Worm (Caenorhabditis elegans) whole organism, mixed stage, embryonic: ENCODE data around the gene nhr-185.
A peak's percentile ranks its signal among the peaks of the same experiment; 100 is the strongest.

Experiments
- M03D4.4 ChIP-seq: sonication (generic microtip); optimal IDR thresholded peaks from 2 replicates; lab custom pipeline; 2017; ENCODE audit warnings: mild to moderate bottlenecking, missing genetic modification characterization, missing compliant biosample characterization
- bed-3 ChIP-seq: fragments of 200-800 bp; sonication (Bioruptor generic); optimal IDR thresholded peaks from 3 replicates; lab custom pipeline; 2018; ENCODE audit warnings: mild to moderate bottlenecking, missing genetic modification characterization, moderate library complexity, missing compliant biosample characterization
- blmp-1 ChIP-seq: fragments of 150-350 bp; optimal IDR thresholded peaks from 2 replicates; lab custom pipeline; 2014; ENCODE audit warnings: missing biosample characterization, missing genetic modification characterization
- ceh-39 ChIP-seq: fragments of 150-350 bp; optimal IDR thresholded peaks from 2 replicates; lab custom pipeline; 2014; ENCODE audit warnings: missing biosample characterization, missing genetic modification characterization
- ceh-43 ChIP-seq: fragments of 200-800 bp; sonication (Bioruptor generic); optimal IDR thresholded peaks from 2 replicates; lab custom pipeline; 2018; ENCODE audit warnings: mild to moderate bottlenecking, missing genetic modification characterization, moderate library complexity, missing compliant biosample characterization
- ces-1 ChIP-seq: fragments of 150-350 bp; optimal IDR thresholded peaks from 2 replicates; lab custom pipeline; 2014; ENCODE audit warnings: missing biosample characterization, missing genetic modification reagents, missing genetic modification characterization
- cnd-1 ChIP-seq: fragments of 200-800 bp; sonication (Bioruptor generic); optimal IDR thresholded peaks from 2 replicates; lab custom pipeline; 2018; ENCODE audit warnings: mild to moderate bottlenecking, missing genetic modification characterization, missing compliant biosample characterization
- drap-1 ChIP-seq: fragments of 200-800 bp; sonication (Bioruptor generic); optimal IDR thresholded peaks from 3 replicates; lab custom pipeline; 2018; ENCODE audit warnings: mild to moderate bottlenecking, missing genetic modification characterization, missing compliant biosample characterization
- elt-1 ChIP-seq: sonication (generic microtip); optimal IDR thresholded peaks from 2 replicates; lab custom pipeline; 2017; ENCODE audit warnings: missing genetic modification characterization, mild to moderate bottlenecking, missing compliant biosample characterization, antibody characterized with exemption, moderate library complexity, borderline replicate concordance; ENCODE audit not compliant: insufficient read depth
- elt-3 ChIP-seq: fragments of 150-350 bp; optimal IDR thresholded peaks from 2 replicates; lab custom pipeline; 2014; ENCODE audit warnings: missing biosample characterization, missing genetic modification characterization
- flh-1 ChIP-seq: fragments of 200-800 bp; sonication (Bioruptor generic); optimal IDR thresholded peaks from 2 replicates; lab custom pipeline; 2018; ENCODE audit warnings: mild to moderate bottlenecking, missing genetic modification characterization, moderate library complexity, missing compliant biosample characterization
- ham-2 ChIP-seq: fragments of 200-800 bp; sonication (Bioruptor generic); optimal IDR thresholded peaks from 2 replicates; lab custom pipeline; 2018; ENCODE audit warnings: mild to moderate bottlenecking, missing genetic modification characterization, missing compliant biosample characterization
- lin-13 ChIP-seq: fragments of 150-350 bp; optimal IDR thresholded peaks from 2 replicates; lab custom pipeline; 2014; ENCODE audit warnings: missing biosample characterization, missing genetic modification characterization
- lin-32 ChIP-seq: fragments of 200-800 bp; sonication (Bioruptor generic); optimal IDR thresholded peaks from 2 replicates; lab custom pipeline; 2018; ENCODE audit warnings: mild to moderate bottlenecking, missing genetic modification characterization, missing compliant biosample characterization
- lsy-2 ChIP-seq: fragments of 150-350 bp; optimal IDR thresholded peaks from 2 replicates; lab custom pipeline; 2014; ENCODE audit warnings: missing biosample characterization, missing genetic modification characterization
- mab-5 ChIP-seq: fragments of 150-350 bp; optimal IDR thresholded peaks from 2 replicates; lab custom pipeline; 2014; ENCODE audit warnings: missing biosample characterization, missing genetic modification characterization
- mep-1 ChIP-seq: fragments of 150-350 bp; optimal IDR thresholded peaks from 2 replicates; lab custom pipeline; 2017; ENCODE audit warnings: missing biosample characterization, missing genetic modification reagents, missing genetic modification characterization, inconsistent platforms
- mls-2 ChIP-seq: sonication (generic microtip); optimal IDR thresholded peaks from 2 replicates; lab custom pipeline; 2016; ENCODE audit warnings: mild to moderate bottlenecking, missing genetic modification characterization, moderate library complexity, missing compliant biosample characterization
- nhr-12 ChIP-seq: fragments of 150-350 bp; optimal IDR thresholded peaks from 2 replicates; lab custom pipeline; 2014; ENCODE audit warnings: missing biosample characterization, missing genetic modification characterization
- nhr-2 ChIP-seq: fragments of 150-350 bp; optimal IDR thresholded peaks from 2 replicates; lab custom pipeline; 2014; ENCODE audit warnings: missing biosample characterization, missing genetic modification characterization
- nhr-237 ChIP-seq: fragments of 150-350 bp; optimal IDR thresholded peaks from 2 replicates; lab custom pipeline; 2014; ENCODE audit warnings: missing biosample characterization, missing genetic modification characterization
- nhr-28 ChIP-seq: fragments of 150-350 bp; optimal IDR thresholded peaks from 2 replicates; lab custom pipeline; 2014; ENCODE audit warnings: missing biosample characterization, missing genetic modification characterization
- nhr-76 ChIP-seq: sonication (generic microtip); optimal IDR thresholded peaks from 2 replicates; lab custom pipeline; 2017; ENCODE audit warnings: missing biosample characterization, missing genetic modification characterization
- pha-4 ChIP-seq: fragments of 150-350 bp; optimal IDR thresholded peaks from 2 replicates; lab custom pipeline; 2018; ENCODE audit warnings: missing biosample characterization, missing genetic modification reagents, missing genetic modification characterization
- sem-2 ChIP-seq: fragments of 200-800 bp; sonication (Bioruptor generic); optimal IDR thresholded peaks from 2 replicates; lab custom pipeline; 2018; ENCODE audit warnings: mild to moderate bottlenecking, missing genetic modification characterization, missing compliant biosample characterization
- snpc-4 ChIP-seq: fragments of 150-350 bp; optimal IDR thresholded peaks from 2 replicates; lab custom pipeline; 2014; ENCODE audit warnings: missing biosample characterization, missing genetic modification characterization
- sptf-1 ChIP-seq: sonication (generic microtip); optimal IDR thresholded peaks from 2 replicates; lab custom pipeline; 2017; ENCODE audit warnings: mild to moderate bottlenecking, missing genetic modification characterization, moderate library complexity, missing compliant biosample characterization
- tbx-8 ChIP-seq: fragments of 200-800 bp; sonication (Bioruptor generic); optimal IDR thresholded peaks from 2 replicates; lab custom pipeline; 2018; ENCODE audit warnings: mild to moderate bottlenecking, missing genetic modification characterization, moderate library complexity, missing compliant biosample characterization
- unc-120 ChIP-seq: sonication (generic microtip); optimal IDR thresholded peaks from 2 replicates; lab custom pipeline; 2017; ENCODE audit warnings: missing genetic modification characterization, missing compliant biosample characterization; ENCODE audit not compliant: poor library complexity, severe bottlenecking
- unc-62 ChIP-seq: fragments of 150-350 bp; optimal IDR thresholded peaks from 2 replicates; lab custom pipeline; 2014; ENCODE audit warnings: missing biosample characterization, missing genetic modification reagents, missing genetic modification characterization
- zip-8 ChIP-seq: fragments of 150-350 bp; optimal IDR thresholded peaks from 2 replicates; lab custom pipeline; 2014; ENCODE audit warnings: missing biosample characterization, missing genetic modification characterization
- ztf-11 ChIP-seq: fragments of 150-350 bp; optimal IDR thresholded peaks from 2 replicates; lab custom pipeline; 2014; ENCODE audit warnings: missing biosample characterization, missing genetic modification characterization

Gene nhr-185

DNA sequence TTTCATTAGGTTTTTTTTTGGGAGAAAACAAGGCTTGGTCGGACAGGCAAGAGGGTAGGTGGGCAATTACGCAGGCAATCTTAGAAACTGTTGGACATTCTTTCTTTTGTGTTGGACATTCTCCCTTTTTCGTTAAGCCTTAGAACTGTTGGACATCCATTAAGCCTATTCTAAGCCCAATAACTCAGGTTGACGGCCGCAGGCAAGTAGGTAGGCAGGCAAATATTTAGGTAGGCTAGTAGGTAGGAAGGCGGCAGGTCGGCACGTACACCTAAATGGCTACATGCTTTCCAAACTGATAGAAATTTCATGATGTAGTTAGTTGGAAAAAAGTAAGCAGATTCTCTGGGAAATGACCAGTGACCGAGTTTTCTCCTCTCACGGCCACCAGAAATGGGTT, 15.1 kb downstream of the nhr-185 start:
- TF ChIP-seq M03D4.4 (tag; lab: Kevin White, UChicago), result no peak
- TF ChIP-seq nhr-237 (tag; lab: Kevin White, UChicago), result no peak
- TF ChIP-seq sem-2, result no peak
- no peak for TF ChIP-seq nhr-76
- TF ChIP-seq lin-13 (tag; lab: Kevin White, UChicago), result no peak
- TF ChIP-seq ztf-11 (tag; lab: Kevin White, UChicago), result no peak
- no peak for TF ChIP-seq ham-2
- TF ChIP-seq bed-3 (GFP tag; lab: Kevin White, UChicago), result no peak
- no peak for TF ChIP-seq nhr-12 (tag; lab: Kevin White, UChicago)
- no peak for TF ChIP-seq lin-32
- no peak for TF ChIP-seq cnd-1 (tag; lab: Kevin White, UChicago)
- TF ChIP-seq pha-4 (tag; lab: Kevin White, UChicago), result no peak
- no peak for TF ChIP-seq drap-1
- no peak for TF ChIP-seq mep-1 (tag; lab: Kevin White, UChicago)
- TF ChIP-seq elt-1 (tag; lab: Kevin White, UChicago), result no peak
- no peak for TF ChIP-seq sptf-1 (tag; lab: Kevin White, UChicago)
- TF ChIP-seq nhr-28 (tag; lab: Kevin White, UChicago), result no peak
- no peak for TF ChIP-seq elt-3

ce11 chrV:3831616-3832015, 15.6 kb downstream of the nhr-185 start, which contains the start of gene H10D18.5:
Gene H10D18.5 (minus strand): TSS chrV:3831716.
- TF ChIP-seq M03D4.4 (tag; lab: Kevin White, UChicago), result no peak
- TF ChIP-seq nhr-76, result no peak
- TF ChIP-seq ceh-43 (GFP tag; lab: Kevin White, UChicago), result no peak
- no peak for TF ChIP-seq mab-5

- TF ChIP-seq mep-1 (tag; lab: Kevin White, UChicago) (no peak), unc-120 (no peak), flh-1 (GFP tag; lab: Kevin White, UChicago) (no peak), pha-4 (tag; lab: Kevin White, UChicago) (no peak), lin-32 (no peak), zip-8 (tag; lab: Kevin White, UChicago) (no peak), ceh-39 (tag; lab: Kevin White, UChicago) (no peak), ceh-43 (GFP tag; lab: Kevin White, UChicago) (no peak), snpc-4 (tag; lab: Kevin White, UChicago) (no peak)
These were observed 22.0 kb downstream of the nhr-185 start for ce11 chrV:3825190-3825589.

ce11 chrV:3820875-3821274, 26.3 kb downstream of the nhr-185 start:
- TF ChIP-seq ztf-11 (tag; lab: Kevin White, UChicago) (no peak), snpc-4 (tag; lab: Kevin White, UChicago) (no peak), sptf-1 (tag; lab: Kevin White, UChicago) (no peak), ces-1 (GFP tag; lab: Kevin White, UChicago) (no peak), pha-4 (tag; lab: Kevin White, UChicago) (no peak), lin-32 (no peak), unc-62 (GFP tag; lab: Kevin White, UChicago) (no peak), lin-13 (tag; lab: Kevin White, UChicago) (no peak), zip-8 (tag; lab: Kevin White, UChicago) (no peak), nhr-28 (tag; lab: Kevin White, UChicago) (no peak), mls-2 (tag; lab: Kevin White, UChicago) (no peak), nhr-76 (no peak), blmp-1 (tag; lab: Kevin White, UChicago) (no peak), mep-1 (tag; lab: Kevin White, UChicago) (no peak), nhr-2 (tag; lab: Kevin White, UChicago) (no peak)
- TF ChIP-seq, all 35 proteins: peak for 0

DNA sequence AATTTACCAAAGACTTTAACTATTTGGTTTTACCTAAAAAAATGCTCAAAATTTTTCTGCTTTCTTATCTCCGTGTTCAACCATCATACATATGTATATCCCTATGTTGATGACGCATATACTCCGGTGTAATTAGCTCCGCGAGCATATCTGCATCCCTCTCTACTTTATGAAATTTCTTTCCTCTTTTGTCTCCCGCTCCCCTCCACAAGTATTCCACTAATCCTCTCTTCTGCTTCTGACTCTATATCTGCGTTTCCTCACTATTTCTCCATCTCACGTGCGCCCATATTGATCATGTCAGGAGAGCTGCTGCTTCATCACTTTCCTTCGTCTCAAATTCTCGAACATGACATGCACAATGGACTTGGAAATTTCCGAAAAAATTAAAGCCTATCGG, 32.2 kb downstream of the nhr-185 start, which contains the start of gene H10D18.1:
Gene H10D18.1 (plus strand): TSS at position 277 of the 400 bp plus-strand sequence.
- TF ChIP-seq ham-2, result no peak
- TF ChIP-seq zip-8 (tag; lab: Kevin White, UChicago), result no peak
- TF ChIP-seq ces-1 (GFP tag; lab: Kevin White, UChicago), result peak; percentile 22
- TF ChIP-seq lin-32, result no peak

DNA sequence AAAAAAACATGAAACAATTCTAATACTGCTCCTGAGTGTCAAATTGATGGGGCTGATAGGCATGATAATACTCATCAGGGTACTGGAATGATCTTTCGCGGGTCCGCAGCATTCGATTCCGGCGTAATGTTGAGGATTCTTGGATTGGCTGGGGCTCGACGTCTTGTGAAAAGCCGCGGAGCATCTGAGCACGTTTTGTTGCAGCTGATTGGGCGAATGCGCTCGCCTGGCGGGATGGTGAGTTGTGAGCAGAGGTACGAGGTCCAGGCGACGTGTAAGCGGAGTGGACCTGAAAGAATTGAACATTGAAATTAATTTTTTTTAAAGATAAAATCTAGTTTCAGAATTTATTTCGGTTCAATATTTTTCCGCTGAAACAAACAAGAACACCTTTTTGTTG, 33.2 kb downstream of the nhr-185 start:
- TF ChIP-seq M03D4.4 (tag; lab: Kevin White, UChicago), result no peak
- TF ChIP-seq tbx-8 (GFP tag; lab: Kevin White, UChicago), result no peak
- TF ChIP-seq lsy-2, result no peak
- TF ChIP-seq ceh-39 (tag; lab: Kevin White, UChicago), result no peak
- TF ChIP-seq lin-13 (tag; lab: Kevin White, UChicago), result no peak
- TF ChIP-seq unc-120, result no peak
- no peak for TF ChIP-seq sem-2
- TF ChIP-seq elt-1 (tag; lab: Kevin White, UChicago), result no peak
- no peak for TF ChIP-seq ces-1 (GFP tag; lab: Kevin White, UChicago)
- no peak for TF ChIP-seq cnd-1 (tag; lab: Kevin White, UChicago)
- no peak for TF ChIP-seq elt-3
- no peak for TF ChIP-seq pha-4 (tag; lab: Kevin White, UChicago)
- no peak for TF ChIP-seq ztf-11 (tag; lab: Kevin White, UChicago)
- no peak for TF ChIP-seq mep-1 (tag; lab: Kevin White, UChicago)
- TF ChIP-seq nhr-237 (tag; lab: Kevin White, UChicago), result no peak
- TF ChIP-seq ceh-43 (GFP tag; lab: Kevin White, UChicago), result no peak
- TF ChIP-seq nhr-76, result no peak
- TF ChIP-seq snpc-4 (tag; lab: Kevin White, UChicago), result no peak
